Worm (Caenorhabditis elegans) whole organism, L2 larva: ENCODE measurements around the gene T24E12.1.

ENCODE experiments used
- ama-1 ChIP-seq: fragments of 150-350 bp; optimal IDR thresholded peaks from 2 replicates; lab custom pipeline; 2018; ENCODE audit warnings: inconsistent platforms
- ceh-16 ChIP-seq: fragments of 150-350 bp; optimal IDR thresholded peaks from 2 replicates; lab custom pipeline; 2014; ENCODE audit warnings: missing biosample characterization, missing genetic modification characterization
- nhr-10 ChIP-seq: sonication (generic microtip); optimal IDR thresholded peaks from 2 replicates; lab custom pipeline; 2017; ENCODE audit warnings: missing biosample characterization, missing genetic modification characterization
- unc-62 ChIP-seq: fragments of 150-350 bp; optimal IDR thresholded peaks from 2 replicates; lab custom pipeline; 2014; ENCODE audit warnings: missing biosample characterization, missing genetic modification reagents, missing genetic modification characterization

DNA sequence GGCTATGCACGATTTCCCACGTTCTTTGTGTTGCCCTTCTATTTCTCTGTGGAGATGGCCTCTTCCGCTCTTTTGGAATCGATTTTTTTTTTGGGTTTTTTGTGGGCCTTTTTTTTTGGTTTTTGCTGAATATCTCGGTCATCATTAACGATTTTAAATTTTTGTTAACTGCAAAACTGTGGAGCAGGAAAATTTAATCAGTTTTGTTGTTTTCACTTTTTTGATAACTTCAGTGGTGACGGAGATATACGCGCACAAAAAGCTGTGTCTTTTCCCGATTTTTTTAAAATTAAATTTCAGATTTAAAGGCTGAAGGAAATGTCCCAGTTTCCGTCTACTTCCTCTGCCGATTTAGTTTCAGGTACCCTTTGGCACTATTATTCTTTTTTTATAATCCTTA is at the start of gene T24E12.1:
- TF ChIP-seq ceh-16 (tag; lab: Kevin White, UChicago) (no peak), unc-62 (no peak), nhr-10 (tag; lab: Kevin White, UChicago) (no peak), ama-1 (no peak)
